Worm (Caenorhabditis elegans) whole organism, late embryonic: ENCODE measurements around the gene C45G9.9.

ENCODE experiments used
- F13H6.1 ChIP-seq: sonication (generic microtip); optimal IDR thresholded peaks from 2 replicates; lab custom pipeline; 2016; ENCODE audit warnings: missing genetic modification characterization, missing compliant biosample characterization
- eyg-1 ChIP-seq: sonication (generic microtip); optimal IDR thresholded peaks from 2 replicates; lab custom pipeline; 2016; ENCODE audit warnings: missing genotype, missing genetic modification characterization, missing compliant biosample characterization
- fkh-10 ChIP-seq: fragments of 150-350 bp; optimal IDR thresholded peaks from 2 replicates; lab custom pipeline; 2014; ENCODE audit warnings: missing biosample characterization, missing genetic modification reagents, missing genetic modification characterization
- fkh-6 ChIP-seq: sonication (generic microtip); optimal IDR thresholded peaks from 2 replicates; lab custom pipeline; 2016; ENCODE audit warnings: missing genetic modification characterization, missing compliant biosample characterization
- hlh-8 ChIP-seq: sonication (generic microtip); optimal IDR thresholded peaks from 2 replicates; lab custom pipeline; 2016; ENCODE audit warnings: missing genotype, missing genetic modification characterization, missing compliant biosample characterization
- pha-4 ChIP-seq: fragments of 150-350 bp; optimal IDR thresholded peaks from 2 replicates; lab custom pipeline; 2018; ENCODE audit warnings: missing biosample characterization, missing genetic modification reagents, missing genetic modification characterization
- pros-1 ChIP-seq: fragments of 150-350 bp; optimal IDR thresholded peaks from 2 replicates; lab custom pipeline; 2014; ENCODE audit warnings: missing biosample characterization, missing genetic modification reagents, missing genetic modification characterization
- tbx-7 ChIP-seq: sonication (generic microtip); optimal IDR thresholded peaks from 2 replicates; lab custom pipeline; 2016; ENCODE audit warnings: missing genotype, missing genetic modification characterization, missing compliant biosample characterization

- no peak for TF ChIP-seq fkh-6 (tag; lab: Kevin White, UChicago)
- TF ChIP-seq hlh-8 (tag; lab: Kevin White, UChicago): no peak
- TF ChIP-seq eyg-1 (tag; lab: Kevin White, UChicago): no peak
- TF ChIP-seq pros-1: no peak
- no peak for TF ChIP-seq F13H6.1
- no peak for TF ChIP-seq tbx-7
- TF ChIP-seq pha-4 (tag; lab: Kevin White, UChicago): no peak
- TF ChIP-seq fkh-10 (GFP tag; lab: Kevin White, UChicago): no peak
Measured at ce11 chrIII:5096741-5097140, 41.1 kb upstream of the C45G9.9 start.
